Fruit fly (Drosophila melanogaster) whole organism, embryonic: ENCODE results near the gene CG3918.

Experiments used
- Ada2b ChIP-seq: fragments of 200-800 bp; sonication (Bioruptor generic); IDR thresholded peaks from 2 replicates; pipeline ENCODE4 v1.3.6; 2022; ENCODE audit warnings: missing biosample characterization, missing genetic modification characterization
- Atf3 ChIP-seq: fragments of 200-800 bp; sonication (Bioruptor generic); optimal IDR thresholded peaks from 3 replicates; lab custom pipeline; 2016; ENCODE audit warnings: missing biosample characterization, missing genetic modification characterization
- B-H1 ChIP-seq: fragments of 200-800 bp; sonication (Bioruptor generic); IDR thresholded peaks from 3 replicates; pipeline ENCODE4 v1.3.6; 2022; ENCODE audit warnings: missing biosample characterization, missing genetic modification characterization
- CG10321 ChIP-seq: fragments of 200-800 bp; sonication (Bioruptor generic); IDR thresholded peaks from 2 replicates; pipeline ENCODE4 v1.3.6; 2022; ENCODE audit warnings: missing biosample characterization, missing genetic modification characterization
- CG10979 ChIP-seq: fragments of 200-800 bp; sonication (Bioruptor generic); optimal IDR thresholded peaks from 2 replicates; lab custom pipeline; 2018; ENCODE audit warnings: missing biosample characterization, mild to moderate bottlenecking, missing genetic modification characterization, moderate library complexity
- CG12104 ChIP-seq: fragments of 200-800 bp; sonication (Bioruptor generic); optimal IDR thresholded peaks from 3 replicates; lab custom pipeline; 2016; ENCODE audit warnings: missing biosample characterization, missing genetic modification characterization
- CG12659 ChIP-seq: fragments of 200-800 bp; sonication (Bioruptor generic); optimal IDR thresholded peaks from 3 replicates; lab custom pipeline; 2017; ENCODE audit warnings: mild to moderate bottlenecking, missing biosample characterization, missing genetic modification reagents, missing genetic modification characterization
- CG13424 ChIP-seq: fragments of 200-800 bp; sonication (Bioruptor generic); optimal IDR thresholded peaks from 2 replicates; lab custom pipeline; 2019; ENCODE audit warnings: missing biosample characterization, mild to moderate bottlenecking, missing genetic modification characterization, moderate library complexity
- CG14965 ChIP-seq: fragments of 200-800 bp; sonication (Bioruptor generic); optimal IDR thresholded peaks from 2 replicates; lab custom pipeline; 2016; ENCODE audit warnings: missing biosample characterization, missing genetic modification characterization, borderline replicate concordance
- CG18599 ChIP-seq: fragments of 200-800 bp; sonication (Bioruptor generic); optimal IDR thresholded peaks from 3 replicates; lab custom pipeline; 2017; ENCODE audit warnings: missing biosample characterization, missing genetic modification characterization, mild to moderate bottlenecking, moderate library complexity, missing genetic modification reagents
- CG2889 ChIP-seq: fragments of 200-800 bp; sonication (Bioruptor generic); IDR thresholded peaks from 3 replicates; pipeline ENCODE4 v1.3.6; 2022; ENCODE audit warnings: missing biosample characterization, missing genetic modification characterization
- CG3163 ChIP-seq: fragments of 200-800 bp; sonication (Bioruptor generic); optimal IDR thresholded peaks from 3 replicates; lab custom pipeline; 2016; ENCODE audit warnings: missing biosample characterization, missing genetic modification characterization
- CG5245 ChIP-seq: fragments of 200-800 bp; sonication (Bioruptor generic); optimal IDR thresholded peaks from 3 replicates; lab custom pipeline; 2016; ENCODE audit warnings: missing biosample characterization, missing genetic modification characterization
- CG6175 ChIP-seq: fragments of 200-800 bp; sonication (Bioruptor generic); IDR thresholded peaks from 3 replicates; pipeline ENCODE4 v1.3.6; 2022; ENCODE audit warnings: missing biosample characterization, missing genetic modification characterization
- CG7786 ChIP-seq: fragments of 200-800 bp; sonication (Bioruptor generic); optimal IDR thresholded peaks from 2 replicates; lab custom pipeline; 2016; ENCODE audit warnings: missing biosample characterization, missing genetic modification characterization
- CG7839 ChIP-seq: fragments of 200-800 bp; sonication (Bioruptor generic); optimal IDR thresholded peaks from 3 replicates; lab custom pipeline; 2018; ENCODE audit warnings: missing biosample characterization, mild to moderate bottlenecking, missing genetic modification characterization, moderate library complexity
- CG8281 ChIP-seq: fragments of 200-800 bp; sonication (Bioruptor generic); optimal IDR thresholded peaks from 2 replicates; lab custom pipeline; 2018; ENCODE audit warnings: missing biosample characterization, mild to moderate bottlenecking, missing genetic modification characterization, moderate library complexity
- CG8359 ChIP-seq: fragments of 200-800 bp; sonication (Bioruptor generic); optimal IDR thresholded peaks from 2 replicates; lab custom pipeline; 2017; ENCODE audit warnings: missing biosample characterization, mild to moderate bottlenecking, missing genetic modification characterization, borderline replicate concordance
- CG8388 ChIP-seq: fragments of 200-800 bp; sonication (Bioruptor generic); optimal IDR thresholded peaks from 2 replicates; lab custom pipeline; 2019; ENCODE audit warnings: missing biosample characterization, mild to moderate bottlenecking, missing genetic modification characterization, moderate library complexity
- CG8924 ChIP-seq: fragments of 200-800 bp; optimal IDR thresholded peaks from 3 replicates; lab custom pipeline; 2019; ENCODE audit warnings: missing biosample characterization, mild to moderate bottlenecking, missing genetic modification characterization, moderate library complexity
- D ChIP-seq, 2 experiments: fragments of 200-800 bp in 1 of 2; fragments of >200 bp in 1 of 2; sonication (Bioruptor generic) in 1 of 2; optimal IDR thresholded peaks; 2 replicates in 1 of 2; 3 replicates in 1 of 2; lab custom pipeline; 2017; ENCODE audit warnings: mild to moderate bottlenecking in 1 of 2, missing biosample characterization in 1 of 2, missing genetic modification characterization in 1 of 2, missing genetic modification reagents in 1 of 2
- Deaf1 ChIP-seq: fragments of 200-800 bp; optimal IDR thresholded peaks from 3 replicates; lab custom pipeline; 2019; ENCODE audit warnings: missing biosample characterization, mild to moderate bottlenecking, missing genetic modification characterization, moderate library complexity
- Drgx ChIP-seq: fragments of 200-800 bp; sonication (Bioruptor generic); IDR thresholded peaks from 2 replicates; pipeline ENCODE4 v1.3.6; 2022; ENCODE audit warnings: missing biosample characterization, missing genetic modification characterization
- Ets97D ChIP-seq: fragments of 200-800 bp; sonication (Bioruptor generic); optimal IDR thresholded peaks from 3 replicates; lab custom pipeline; 2016; ENCODE audit warnings: missing biosample characterization, missing genetic modification characterization
- H2.0 ChIP-seq: fragments of 200-800 bp; sonication (Bioruptor generic); IDR thresholded peaks from 2 replicates; pipeline ENCODE4 v1.3.6; 2022; ENCODE audit warnings: missing biosample characterization, missing genetic modification characterization
- Hr51 ChIP-seq, 2 experiments: fragments of 200-800 bp; sonication (Bioruptor generic); optimal IDR thresholded peaks; 2 replicates in 1 of 2; 3 replicates in 1 of 2; lab custom pipeline; 2016 to 2018; ENCODE audit warnings: missing biosample characterization in 2 of 2, missing genetic modification characterization in 2 of 2, mild to moderate bottlenecking in 1 of 2, moderate library complexity in 1 of 2
- Hr78 ChIP-seq, 2 experiments: fragments of 200-800 bp in 1 of 2; fragments of >200 bp in 1 of 2; sonication (Bioruptor generic) in 1 of 2; optimal IDR thresholded peaks; 2 replicates each; lab custom pipeline; 2017 to 2019; ENCODE audit warnings: missing biosample characterization in 2 of 2, missing genetic modification characterization in 2 of 2, mild to moderate bottlenecking in 1 of 2, moderate library complexity in 1 of 2
- Nf-YC ChIP-seq: fragments of 200-800 bp; optimal IDR thresholded peaks from 3 replicates; lab custom pipeline; 2019; ENCODE audit warnings: missing biosample characterization, mild to moderate bottlenecking, missing genetic modification characterization, moderate library complexity
- Side ChIP-seq: fragments of 200-800 bp; sonication (Bioruptor generic); optimal IDR thresholded peaks from 2 replicates; lab custom pipeline; 2016; ENCODE audit warnings: missing biosample characterization, missing genetic modification characterization
- Spps ChIP-seq: fragments of 200-800 bp; sonication (Bioruptor generic); optimal IDR thresholded peaks from 2 replicates; lab custom pipeline; 2018; ENCODE audit warnings: missing biosample characterization, mild to moderate bottlenecking, missing genetic modification characterization
- YL-1 ChIP-seq: fragments of 200-800 bp; sonication (Bioruptor generic); optimal IDR thresholded peaks from 3 replicates; lab custom pipeline; 2017; ENCODE audit warnings: missing biosample characterization, mild to moderate bottlenecking, missing genetic modification characterization
- al ChIP-seq: fragments of 200-800 bp; sonication (Bioruptor generic); IDR thresholded peaks from 2 replicates; pipeline ENCODE4 v1.3.6; 2022; ENCODE audit warnings: missing biosample characterization, missing genetic modification characterization
- az2 ChIP-seq: fragments of 200-800 bp; sonication (Bioruptor generic); optimal IDR thresholded peaks from 3 replicates; lab custom pipeline; 2016; ENCODE audit warnings: missing biosample characterization, missing genetic modification characterization
- bbx ChIP-seq: fragments of 200-800 bp; sonication (Bioruptor generic); IDR thresholded peaks from 2 replicates; pipeline ENCODE4 v1.3.6; 2022; ENCODE audit warnings: missing biosample characterization, missing genetic modification characterization; ENCODE audit not compliant: partially characterized antibody
- bcd ChIP-seq: fragments of 200-800 bp; sonication (Bioruptor generic); optimal IDR thresholded peaks from 2 replicates; lab custom pipeline; 2017; ENCODE audit warnings: missing biosample characterization, mild to moderate bottlenecking, missing genetic modification characterization
- croc ChIP-seq: fragments of 200-800 bp; sonication (Bioruptor generic); conservative IDR thresholded peaks from 3 replicates; pipeline ENCODE4 v1.3.6; 2022; ENCODE audit warnings: missing biosample characterization, missing genetic modification characterization
- eyg ChIP-seq: fragments of 200-800 bp; sonication (Bioruptor generic); optimal IDR thresholded peaks from 3 replicates; lab custom pipeline; 2016; ENCODE audit warnings: missing biosample characterization, missing genetic modification characterization
- gt ChIP-seq: fragments of 200-800 bp; sonication (Bioruptor generic); IDR thresholded peaks from 2 replicates; pipeline ENCODE4 v1.3.6; 2022; ENCODE audit warnings: missing biosample characterization, missing genetic modification characterization
- inv ChIP-seq: fragments of 200-800 bp; sonication (Bioruptor generic); IDR thresholded peaks from 2 replicates; pipeline ENCODE4 v1.3.6; 2022; ENCODE audit warnings: missing biosample characterization, missing genetic modification characterization; ENCODE audit not compliant: partially characterized antibody
- oc ChIP-seq: fragments of 200-800 bp; sonication (Bioruptor generic); optimal IDR thresholded peaks from 2 replicates; lab custom pipeline; 2018; ENCODE audit warnings: missing biosample characterization, mild to moderate bottlenecking, missing genetic modification characterization, moderate library complexity
- peb ChIP-seq: fragments of 200-800 bp; sonication (Bioruptor generic); IDR thresholded peaks from 2 replicates; pipeline ENCODE4 v1.3.6; 2022; ENCODE audit warnings: missing biosample characterization, missing genetic modification characterization
- sc ChIP-seq, 3 experiments: fragments of >200 bp in 2 of 3; fragments of 200-800 bp in 1 of 3; sonication (Bioruptor generic) in 1 of 3; optimal IDR thresholded peaks; 2 replicates in 2 of 3; 3 replicates in 1 of 3; lab custom pipeline; 2017; ENCODE audit warnings: mild to moderate bottlenecking in 1 of 3, missing biosample characterization in 1 of 3, missing genetic modification characterization in 1 of 3, missing genetic modification reagents in 1 of 3
- sd ChIP-seq: fragments of 200-800 bp; sonication (Bioruptor generic); optimal IDR thresholded peaks from 3 replicates; lab custom pipeline; 2018; ENCODE audit warnings: missing biosample characterization, mild to moderate bottlenecking, missing genetic modification characterization, moderate library complexity
- sens ChIP-seq: fragments of 200-800 bp; sonication (Bioruptor generic); peaks from one replicate; lab custom pipeline; 2016; ENCODE audit warnings: missing biosample characterization, missing genetic modification characterization
- slbo ChIP-seq: fragments of 200-800 bp; sonication (Bioruptor generic); IDR thresholded peaks from 2 replicates; pipeline ENCODE4 v1.3.6; 2022; ENCODE audit warnings: missing biosample characterization, missing genetic modification characterization
- sob ChIP-seq: fragments of 200-800 bp; sonication (Bioruptor generic); IDR thresholded peaks from 2 replicates; pipeline ENCODE4 v1.3.6; 2022; ENCODE audit warnings: missing biosample characterization, missing genetic modification characterization
- sqz ChIP-seq: fragments of 200-800 bp; sonication (Bioruptor generic); optimal IDR thresholded peaks from 3 replicates; lab custom pipeline; 2018; ENCODE audit warnings: missing biosample characterization, mild to moderate bottlenecking, missing genetic modification characterization
- ssp ChIP-seq: fragments of 200-800 bp; sonication (Bioruptor generic); IDR thresholded peaks from 2 replicates; pipeline ENCODE4 v1.3.6; 2022; ENCODE audit warnings: missing biosample characterization, missing genetic modification characterization

Gene CG3918

DNA sequence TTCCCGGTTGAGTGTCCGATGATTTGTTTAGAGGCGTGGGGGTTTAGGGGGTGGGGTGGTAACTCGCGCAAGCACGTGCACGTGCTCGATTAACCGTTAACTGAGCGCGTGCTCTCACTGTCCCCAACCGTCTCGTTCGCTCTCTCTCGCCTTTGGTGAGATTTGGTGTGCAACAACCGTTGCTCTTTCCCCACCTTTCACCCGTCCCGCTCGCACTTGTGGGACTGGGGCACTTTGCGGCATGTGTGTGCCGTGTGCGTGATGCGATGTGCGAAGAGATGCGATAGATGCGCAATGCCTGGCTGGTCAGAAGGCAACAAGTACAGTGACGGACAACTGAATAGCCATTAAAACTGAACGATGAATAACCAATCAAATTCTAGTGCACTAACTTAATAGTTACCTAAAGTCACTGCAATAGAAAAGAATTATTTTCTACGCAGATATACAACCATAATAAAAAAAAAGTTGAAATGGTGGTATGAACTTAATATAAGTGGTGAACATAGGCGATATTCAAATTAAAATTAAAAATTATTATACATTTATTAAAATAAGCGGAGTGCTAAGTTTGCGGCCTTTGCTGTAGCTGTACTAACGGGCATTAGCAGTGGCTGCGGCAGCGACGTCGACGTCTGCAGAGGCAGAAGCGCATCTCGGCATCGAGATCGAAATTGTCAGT, 47.1 kb downstream of the CG3918 start (continued):
- TF ChIP-seq croc (GFP tag; lab: Robert Waterston, UW) (peak; percentile 89), CG8359 (GFP tag; lab: Kevin White, UChicago) (peak; percentile 83), CG8924 (tag; lab: Kevin White, UChicago) (peak; percentile 92), Side (GFP tag; lab: Kevin White, UChicago) (peak; percentile 28), bcd (peak; percentile 89), az2 (GFP tag; lab: Kevin White, UChicago) (peak; percentile 85), CG6175 (no peak), Spps (peak; percentile 91), CG10979 (tag; lab: Kevin White, UChicago) (peak; percentile 96), ssp (GFP tag; lab: Robert Waterston, UW) (peak; percentile 73), eyg (GFP tag; lab: Kevin White, UChicago) (no peak), CG7839 (peak; percentile 93), D (optimal IDR thresholded peaks at IDR 0.05; lab: Kevin White, UChicago) (no peak), D (GFP tag; optimal IDR thresholded peaks at IDR 0.05; lab: Kevin White, UChicago) (peak; percentile 95), Deaf1 (peak; percentile 67), gt (GFP tag; lab: Robert Waterston, UW) (peak; percentile 63), inv (GFP tag; lab: Robert Waterston, UW) (no peak), CG12104 (GFP tag; lab: Kevin White, UChicago) (peak; percentile 77), CG12659 (peak; percentile 89), CG2889 (GFP tag; lab: Robert Waterston, UW) (peak; percentile 59; the same call in 1 of the 3 replicates), sob (peak; percentile 72), CG18599 (GFP tag; lab: Kevin White, UChicago) (peak; percentile 85), sc (optimal IDR thresholded peaks at IDR 0.05; lab: Kevin White, UChicago) (no peak), sc (GFP tag; optimal IDR thresholded peaks at IDR 0.05; lab: Kevin White, UChicago) (peak; percentile 90), CG10321 (GFP tag; lab: Robert Waterston, UW) (peak; percentile 41; the same call in 1 of the 2 replicates), Hr51 (GFP tag; optimal IDR thresholded peaks at IDR 0.05; lab: Kevin White, UChicago) (peak; percentile 24 to 92), slbo (GFP tag; lab: Robert Waterston, UW) (peak; percentile 69), CG8281 (peak; percentile 72), sens (GFP tag; lab: Kevin White, UChicago) (peak; percentile 96), B-H1 (GFP tag; lab: Robert Waterston, UW) (peak; percentile 57; the same call in 2 of the 3 replicates), al (GFP tag; lab: Robert Waterston, UW) (no peak), H2.0 (GFP tag; lab: Robert Waterston, UW) (peak; percentile 79), Atf3 (GFP tag; lab: Kevin White, UChicago) (peak; percentile 30), oc (tag; lab: Kevin White, UChicago) (peak; percentile 87), sd (tag; lab: Kevin White, UChicago) (peak; percentile 59), Ada2b (GFP tag; lab: Robert Waterston, UW) (peak; percentile 67), YL-1 (peak; percentile 48), CG5245 (GFP tag; lab: Kevin White, UChicago) (peak; percentile 71), Nf-YC (peak; percentile 80), CG7786 (GFP tag; lab: Kevin White, UChicago) (peak; percentile 23), bbx (no peak), peb (peak; percentile 81), Hr78 (GFP tag; optimal IDR thresholded peaks at IDR 0.05; lab: Kevin White, UChicago) (peak in 1 of 2 experiments; percentile 83), CG13424 (tag; lab: Kevin White, UChicago) (peak; percentile 94), Drgx (GFP tag; lab: Robert Waterston, UW) (peak; percentile 92), Ets97D (GFP tag; lab: Kevin White, UChicago) (no peak), CG14965 (GFP tag; lab: Kevin White, UChicago) (no peak), CG8388 (GFP tag; lab: Kevin White, UChicago) (peak; percentile 93), CG3163 (GFP tag; lab: Kevin White, UChicago) (no peak), sqz (GFP tag; lab: Kevin White, UChicago) (peak; percentile 88)
